Fruit fly (Drosophila melanogaster): Measurements from ENCODE around the gene CG31251.

The CG31251 gene

dm6 chr3R:17655040-17655439 lies 29.7 kb downstream of the CG31251 start (continued):
- TF ChIP-seq chif (GFP tag; optimal IDR thresholded peaks at IDR 0.05) (no peak), CG10147 (GFP tag; optimal IDR thresholded peaks at IDR 0.05) (no peak), odd (GFP tag; optimal IDR thresholded peaks at IDR 0.05) (peak; percentile 63), stwl (tag; optimal IDR thresholded peaks at IDR 0.05) (peak; percentile 69), Dip2 (GFP tag; IDR thresholded peaks at IDR 0.05) (no peak), Lim3 (GFP tag; IDR thresholded peaks at IDR 0.05) (no peak), Xbp1 (GFP tag; optimal IDR thresholded peaks at IDR 0.05) (no peak), Meics (GFP tag; optimal IDR thresholded peaks at IDR 0.05) (no peak), Dfd (GFP tag; optimal IDR thresholded peaks at IDR 0.05) (no peak), wdn (GFP tag; IDR thresholded peaks at IDR 0.05) (no peak), CG2889 (GFP tag; IDR thresholded peaks at IDR 0.05) (no peak), CG6689 (GFP tag; IDR thresholded peaks at IDR 0.05) (no peak), nerfin-1 (tag; optimal IDR thresholded peaks at IDR 0.05) (peak; percentile 43), CG14441 (GFP tag; IDR thresholded peaks at IDR 0.05) (no peak), Bgb (GFP tag; IDR thresholded peaks at IDR 0.05; ENCODE audit: partially characterized antibody) (no peak), Fer2 (tag; optimal IDR thresholded peaks at IDR 0.05) (no peak), CG14014 (GFP tag; IDR thresholded peaks at IDR 0.05) (peak; percentile 24; the same call in 1 of the 2 replicates), Eip74EF (GFP tag; optimal IDR thresholded peaks at IDR 0.05) (no peak), D (optimal IDR thresholded peaks at IDR 0.05) (no peak), D (GFP tag; optimal IDR thresholded peaks at IDR 0.05) (peak; percentile 3), CG2875 (GFP tag; optimal IDR thresholded peaks at IDR 0.05) (peak; percentile 50), ham (GFP tag; IDR thresholded peaks at IDR 0.05) (no peak), emc (GFP tag; optimal IDR thresholded peaks at IDR 0.05) (no peak), sens (GFP tag) (peak; percentile 79), CG32767 (GFP tag; IDR thresholded peaks at IDR 0.05) (no peak), CG12299 (tag; optimal IDR thresholded peaks at IDR 0.05) (no peak), CG5180 (GFP tag; optimal IDR thresholded peaks at IDR 0.05) (no peak), sima (GFP tag; optimal IDR thresholded peaks at IDR 0.05) (no peak), CG13296 (GFP tag; optimal IDR thresholded peaks at IDR 0.05) (peak; percentile 13), Hand (GFP tag; optimal IDR thresholded peaks at IDR 0.05) (no peak), row (GFP tag; IDR thresholded peaks at IDR 0.05) (no peak), ems (GFP tag; optimal IDR thresholded peaks at IDR 0.05) (no peak), CG10654 (GFP tag; optimal IDR thresholded peaks at IDR 0.05) (no peak), jumu (GFP tag; optimal IDR thresholded peaks at IDR 0.05) (no peak), ATbp (GFP tag; optimal IDR thresholded peaks at IDR 0.05) (peak; percentile 58), CG1233 (GFP tag; optimal IDR thresholded peaks at IDR 0.05) (peak; percentile 61), NfI (GFP tag; optimal IDR thresholded peaks at IDR 0.05) (peak; percentile 56), CG3281 (GFP tag; optimal IDR thresholded peaks at IDR 0.05) (no peak), vnd (GFP tag; IDR thresholded peaks at IDR 0.05; ENCODE audit: partially characterized antibody) (no peak), HLHmδ (GFP tag; optimal IDR thresholded peaks at IDR 0.05) (peak; percentile 88), C15 (GFP tag; IDR thresholded peaks at IDR 0.05) (no peak), CG11456 (GFP tag; IDR thresholded peaks at IDR 0.05) (no peak), CG17385 (GFP tag; optimal IDR thresholded peaks at IDR 0.05) (peak; percentile 57), dm (GFP tag; optimal IDR thresholded peaks at IDR 0.05) (no peak), al (GFP tag; IDR thresholded peaks at IDR 0.05) (no peak), CG16813 (GFP tag; IDR thresholded peaks at IDR 0.05; ENCODE audit: partially characterized antibody) (no peak), az2 (GFP tag; optimal IDR thresholded peaks at IDR 0.05) (no peak), Lpt (GFP tag; optimal IDR thresholded peaks at IDR 0.05) (no peak), CG17829 (tag; optimal IDR thresholded peaks at IDR 0.05) (no peak), Antp (GFP tag; optimal IDR thresholded peaks at IDR 0.05) (no peak), ap (GFP tag; IDR thresholded peaks at IDR 0.05) (0 out of 2 replicates have a peak, but pooled peaks have one; percentile 21), z (GFP tag; IDR thresholded peaks at IDR 0.05) (no peak)
